Fruit fly (Drosophila melanogaster): ENCODE data around the gene ND-20L.

ND-20L gene

DNA sequence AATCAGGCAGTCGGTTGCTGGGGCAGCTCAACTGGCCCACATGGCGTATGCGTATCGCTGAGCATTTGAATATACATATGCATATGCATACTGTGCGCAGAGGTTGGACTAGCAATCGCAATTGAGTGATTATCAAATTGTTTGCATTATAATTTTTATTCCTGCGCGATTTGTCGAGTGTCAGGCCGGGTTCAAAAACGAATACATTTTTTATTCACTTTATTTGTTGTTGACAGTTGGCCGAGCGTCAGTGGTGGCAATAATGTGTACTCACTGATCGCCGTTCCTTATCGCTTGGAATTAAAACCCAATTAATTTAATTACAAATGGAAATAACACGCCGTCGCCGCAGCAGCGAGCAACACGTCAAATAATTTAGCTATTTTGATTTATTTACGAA is 50.2 kb downstream of the ND-20L start:
- TF ChIP-seq CG10543 (GFP tag; optimal IDR thresholded peaks at IDR 0.05), result peak; percentile 37
- peak; percentile 71 for TF ChIP-seq abd-A (tag; optimal IDR thresholded peaks at IDR 0.05)
- peak; percentile 12 for TF ChIP-seq CG34376 (GFP tag; optimal IDR thresholded peaks at IDR 0.05)
- TF ChIP-seq mirr (GFP tag; optimal IDR thresholded peaks at IDR 0.05), result peak; percentile 25
- TF ChIP-seq Gsc (GFP tag; IDR thresholded peaks at IDR 0.05), result no peak
- TF ChIP-seq mam (GFP tag; optimal IDR thresholded peaks at IDR 0.05), result no peak
- TF ChIP-seq lab (GFP tag; optimal IDR thresholded peaks at IDR 0.05), result peak; percentile 35
- no peak for TF ChIP-seq Mad (GFP tag; optimal IDR thresholded peaks at IDR 0.05)
- TF ChIP-seq chinmo (GFP tag; IDR thresholded peaks at IDR 0.05; ENCODE audit: partially characterized antibody), result 0 out of 4 replicates have a peak, but pooled peaks have one; percentile 32
- TF ChIP-seq sug (tag; optimal IDR thresholded peaks at IDR 0.05), result peak; percentile 62
- TF ChIP-seq so (GFP tag; IDR thresholded peaks at IDR 0.05), result no peak
